Fruit fly (Drosophila melanogaster) whole organism, embryonic: Measurements from ENCODE around the gene CG2617.
A peak's percentile ranks its signal among the peaks of the same experiment; 100 is the strongest.

ENCODE experiments used
- Atf3 ChIP-seq: fragments of 200-800 bp; sonication (Bioruptor generic); optimal IDR thresholded peaks from 3 replicates; lab custom pipeline; 2016; ENCODE audit warnings: missing biosample characterization, missing genetic modification characterization
- CG11560 ChIP-seq: fragments of 200-800 bp; sonication (Bioruptor generic); IDR thresholded peaks from 3 replicates; pipeline ENCODE4 v1.3.6; 2022; ENCODE audit warnings: missing biosample characterization, missing genetic modification characterization
- CG12236 ChIP-seq: fragments of 200-800 bp; sonication (Bioruptor generic); optimal IDR thresholded peaks from 2 replicates; lab custom pipeline; 2016; ENCODE audit warnings: missing biosample characterization, missing genetic modification characterization
- CG13775 ChIP-seq: fragments of 200-800 bp; sonication (Bioruptor generic); optimal IDR thresholded peaks from 3 replicates; lab custom pipeline; 2017; ENCODE audit warnings: missing biosample characterization, mild to moderate bottlenecking, missing genetic modification characterization
- CG14860 ChIP-seq: fragments of 200-800 bp; sonication (Bioruptor generic); IDR thresholded peaks from 3 replicates; pipeline ENCODE4 v1.3.6; 2022; ENCODE audit warnings: missing biosample characterization, missing genetic modification characterization; ENCODE audit not compliant: partially characterized antibody
- CG15011 ChIP-seq: fragments of 200-800 bp; sonication (Bioruptor generic); optimal IDR thresholded peaks from 3 replicates; lab custom pipeline; 2018; ENCODE audit warnings: missing biosample characterization, mild to moderate bottlenecking, missing genetic modification characterization
- CG16815 ChIP-seq: fragments of 200-800 bp; sonication (Bioruptor generic); optimal IDR thresholded peaks from 3 replicates; lab custom pipeline; 2017; ENCODE audit warnings: missing biosample characterization, mild to moderate bottlenecking, missing genetic modification characterization
- CG2678 ChIP-seq: fragments of 200-800 bp; sonication (Bioruptor generic); optimal IDR thresholded peaks from 3 replicates; lab custom pipeline; 2019; ENCODE audit warnings: missing biosample characterization, mild to moderate bottlenecking, missing genetic modification characterization, moderate library complexity
- CG30431 ChIP-seq: fragments of 200-800 bp; sonication (Bioruptor generic); optimal IDR thresholded peaks from 2 replicates; lab custom pipeline; 2017; ENCODE audit warnings: missing biosample characterization, missing genetic modification characterization
- CG32772 ChIP-seq: fragments of 200-800 bp; sonication (Bioruptor generic); IDR thresholded peaks from 2 replicates; pipeline ENCODE4 v1.3.6; 2022; ENCODE audit warnings: missing biosample characterization, missing genetic modification characterization
- CG3838 ChIP-seq: fragments of 200-800 bp; sonication (Bioruptor generic); optimal IDR thresholded peaks from 3 replicates; lab custom pipeline; 2016; ENCODE audit warnings: missing biosample characterization, missing genetic modification characterization
- CG3847 ChIP-seq: fragments of 200-800 bp; sonication (Bioruptor generic); IDR thresholded peaks from 2 replicates; pipeline ENCODE4 v1.3.6; 2022; ENCODE audit warnings: missing biosample characterization, missing genetic modification characterization
- CG42726 ChIP-seq: fragments of 200-800 bp; sonication (Bioruptor generic); IDR thresholded peaks from 2 replicates; pipeline ENCODE4 v1.3.6; 2022; ENCODE audit warnings: missing biosample characterization, missing genetic modification characterization; ENCODE audit not compliant: partially characterized antibody
- CG4328 ChIP-seq: fragments of 200-800 bp; sonication (Bioruptor generic); optimal IDR thresholded peaks from 3 replicates; lab custom pipeline; 2017; ENCODE audit warnings: missing biosample characterization, missing genetic modification reagents, missing genetic modification characterization
- CG9797 ChIP-seq: fragments of 200-800 bp; sonication (Bioruptor generic); optimal IDR thresholded peaks from 3 replicates; lab custom pipeline; 2018; ENCODE audit warnings: missing biosample characterization, mild to moderate bottlenecking, missing genetic modification characterization
- CG9932 ChIP-seq: fragments of 200-800 bp; sonication (Bioruptor generic); IDR thresholded peaks from 2 replicates; pipeline ENCODE4 v1.3.6; 2022; ENCODE audit warnings: missing biosample characterization, missing genetic modification characterization
- Dad ChIP-seq: fragments of 200-800 bp; sonication (Bioruptor generic); optimal IDR thresholded peaks from 3 replicates; lab custom pipeline; 2016; ENCODE audit warnings: missing biosample characterization, missing genetic modification characterization
- Dll ChIP-seq: fragments of 200-800 bp; sonication (Bioruptor generic); IDR thresholded peaks from 4 replicates; pipeline ENCODE4 v1.3.6; 2022; ENCODE audit warnings: missing biosample characterization, missing genetic modification characterization; ENCODE audit not compliant: partially characterized antibody
- Doc3 ChIP-seq: fragments of 200-800 bp; sonication (Bioruptor generic); IDR thresholded peaks from 3 replicates; pipeline ENCODE4 v1.3.6; 2022; ENCODE audit warnings: missing biosample characterization, missing genetic modification characterization; ENCODE audit not compliant: partially characterized antibody
- Dref ChIP-seq: fragments of 200-800 bp; sonication (Bioruptor generic); IDR thresholded peaks from 2 replicates; pipeline ENCODE4 v1.3.6; 2022; ENCODE audit warnings: missing biosample characterization, missing genetic modification characterization
- Ets65A ChIP-seq: fragments of 200-800 bp; sonication (Bioruptor generic); peaks from one replicate; lab custom pipeline; 2016; ENCODE audit warnings: missing biosample characterization, missing genetic modification characterization
- Kr ChIP-seq: fragments of 200-800 bp; sonication (Bioruptor generic); optimal IDR thresholded peaks from 2 replicates; lab custom pipeline; 2017; ENCODE audit warnings: missing biosample characterization, mild to moderate bottlenecking, missing genetic modification characterization
- MBD-R2 ChIP-seq: fragments of 200-800 bp; sonication (Bioruptor generic); IDR thresholded peaks from 2 replicates; pipeline ENCODE4 v1.3.6; 2022; ENCODE audit warnings: missing biosample characterization, missing genetic modification characterization
- Ravus ChIP-seq: fragments of 200-800 bp; sonication (Bioruptor generic); IDR thresholded peaks from 2 replicates; pipeline ENCODE4 v1.3.6; 2022; ENCODE audit warnings: missing biosample characterization, missing genetic modification characterization
- Rx ChIP-seq: fragments of 200-800 bp; sonication (Bioruptor generic); IDR thresholded peaks from 2 replicates; pipeline ENCODE4 v1.3.6; 2022; ENCODE audit warnings: missing biosample characterization, missing genetic modification characterization
- Sry-δ ChIP-seq: fragments of 200-800 bp; sonication (Bioruptor generic); optimal IDR thresholded peaks from 2 replicates; lab custom pipeline; 2016; ENCODE audit warnings: missing biosample characterization, missing genetic modification characterization
- YL-1 ChIP-seq: fragments of 200-800 bp; sonication (Bioruptor generic); optimal IDR thresholded peaks from 3 replicates; lab custom pipeline; 2017; ENCODE audit warnings: missing biosample characterization, mild to moderate bottlenecking, missing genetic modification characterization
- al ChIP-seq: fragments of 200-800 bp; sonication (Bioruptor generic); IDR thresholded peaks from 2 replicates; pipeline ENCODE4 v1.3.6; 2022; ENCODE audit warnings: missing biosample characterization, missing genetic modification characterization
- amos ChIP-seq: fragments of 200-800 bp; sonication (Bioruptor generic); IDR thresholded peaks from 2 replicates; pipeline ENCODE4 v1.3.6; 2022; ENCODE audit warnings: missing biosample characterization, missing genetic modification characterization; ENCODE audit not compliant: partially characterized antibody
- ase ChIP-seq: fragments of 200-800 bp; sonication (Bioruptor generic); IDR thresholded peaks from 3 replicates; pipeline ENCODE4 v1.3.6; 2022; ENCODE audit warnings: missing biosample characterization, missing genetic modification characterization
- bcd ChIP-seq: fragments of 200-800 bp; sonication (Bioruptor generic); optimal IDR thresholded peaks from 2 replicates; lab custom pipeline; 2017; ENCODE audit warnings: missing biosample characterization, mild to moderate bottlenecking, missing genetic modification characterization
- br ChIP-seq: fragments of >200 bp; optimal IDR thresholded peaks from 2 replicates; lab custom pipeline; 2017
- cas ChIP-seq: fragments of 200-800 bp; sonication (Bioruptor generic); IDR thresholded peaks from 2 replicates; pipeline ENCODE4 v1.3.6; 2022; ENCODE audit warnings: missing biosample characterization, missing genetic modification characterization
- chif ChIP-seq, 2 experiments: fragments of 200-800 bp; sonication (Bioruptor generic); optimal IDR thresholded peaks; 3 replicates each; lab custom pipeline; 2016; ENCODE audit warnings: missing biosample characterization in 2 of 2, missing genetic modification characterization in 2 of 2
- dm ChIP-seq: fragments of 200-800 bp; sonication (Bioruptor generic); optimal IDR thresholded peaks from 3 replicates; lab custom pipeline; 2016; ENCODE audit warnings: missing biosample characterization, missing genetic modification characterization
- dmrt99B ChIP-seq: fragments of 200-800 bp; sonication (Bioruptor generic); optimal IDR thresholded peaks from 2 replicates; lab custom pipeline; 2018; ENCODE audit warnings: missing biosample characterization, mild to moderate bottlenecking, missing genetic modification characterization, moderate library complexity
- emc ChIP-seq: fragments of 200-800 bp; sonication (Bioruptor generic); optimal IDR thresholded peaks from 2 replicates; lab custom pipeline; 2016; ENCODE audit warnings: missing biosample characterization, missing genetic modification characterization
- eyg ChIP-seq: fragments of 200-800 bp; sonication (Bioruptor generic); optimal IDR thresholded peaks from 3 replicates; lab custom pipeline; 2016; ENCODE audit warnings: missing biosample characterization, missing genetic modification characterization
- fd96Cb ChIP-seq: fragments of 200-800 bp; sonication (Bioruptor generic); optimal IDR thresholded peaks from 2 replicates; lab custom pipeline; 2018; ENCODE audit warnings: missing biosample characterization, mild to moderate bottlenecking, missing genetic modification characterization, moderate library complexity
- grau ChIP-seq: fragments of 200-800 bp; optimal IDR thresholded peaks from 3 replicates; lab custom pipeline; 2019; ENCODE audit warnings: missing biosample characterization, mild to moderate bottlenecking, missing genetic modification characterization, moderate library complexity
- insv ChIP-seq, 2 experiments: fragments of 200-800 bp; sonication (Bioruptor generic); optimal IDR thresholded peaks; 3 replicates each; lab custom pipeline; 2016 to 2018; ENCODE audit warnings: missing biosample characterization in 2 of 2, missing genetic modification characterization in 2 of 2
- jumu ChIP-seq: fragments of 200-800 bp; sonication (Bioruptor generic); optimal IDR thresholded peaks from 3 replicates; lab custom pipeline; 2016; ENCODE audit warnings: missing biosample characterization, missing genetic modification characterization
- kah ChIP-seq: fragments of 200-800 bp; sonication (Bioruptor generic); optimal IDR thresholded peaks from 2 replicates; lab custom pipeline; 2018; ENCODE audit warnings: missing biosample characterization, mild to moderate bottlenecking, missing genetic modification characterization
- nerfin-1 ChIP-seq: fragments of 200-800 bp; sonication (Bioruptor generic); optimal IDR thresholded peaks from 3 replicates; lab custom pipeline; 2019; ENCODE audit warnings: missing biosample characterization, mild to moderate bottlenecking, missing genetic modification characterization, moderate library complexity
- pnt ChIP-seq: fragments of 200-800 bp; sonication (Bioruptor generic); optimal IDR thresholded peaks from 3 replicates; lab custom pipeline; 2016; ENCODE audit warnings: missing biosample characterization, missing genetic modification characterization
- psq ChIP-seq: fragments of 200-800 bp; sonication (Bioruptor generic); optimal IDR thresholded peaks from 2 replicates; lab custom pipeline; 2017; ENCODE audit warnings: missing biosample characterization, missing genetic modification characterization
- pzg ChIP-seq: fragments of 200-800 bp; sonication (Bioruptor generic); optimal IDR thresholded peaks from 3 replicates; lab custom pipeline; 2018; ENCODE audit warnings: missing biosample characterization, mild to moderate bottlenecking, missing genetic modification characterization, moderate library complexity
- scrt ChIP-seq: fragments of 200-800 bp; sonication (Bioruptor generic); optimal IDR thresholded peaks from 2 replicates; lab custom pipeline; 2018; ENCODE audit warnings: missing biosample characterization, mild to moderate bottlenecking, missing genetic modification characterization, moderate library complexity
- sug ChIP-seq: fragments of 200-800 bp; optimal IDR thresholded peaks from 2 replicates; lab custom pipeline; 2019; ENCODE audit warnings: missing biosample characterization, mild to moderate bottlenecking, missing genetic modification characterization, moderate library complexity
- trh ChIP-seq: fragments of 200-800 bp; sonication (Bioruptor generic); optimal IDR thresholded peaks from 2 replicates; lab custom pipeline; 2016; ENCODE audit warnings: missing biosample characterization, missing genetic modification characterization
- vfl ChIP-seq: fragments of 200-800 bp; sonication (Bioruptor generic); optimal IDR thresholded peaks from 2 replicates; lab custom pipeline; 2016; ENCODE audit warnings: missing biosample characterization, missing genetic modification characterization
- yki ChIP-seq: fragments of >200 bp; optimal IDR thresholded peaks from 3 replicates; lab custom pipeline; 2018

Gene CG2617

dm6 chr2L:20656110-20656509, 26.1 kb upstream of the CG2617 start, which contains the start of the genes brun and CG2614 (continued):
- TF ChIP-seq kah (GFP tag; lab: Kevin White, UChicago) (no peak), CG3847 (GFP tag; lab: Robert Waterston, UW) (peak; percentile 85), CG14860 (GFP tag; lab: Robert Waterston, UW) (peak; percentile 81; the same call in 2 of the 3 replicates), CG15011 (GFP tag; lab: Kevin White, UChicago) (no peak), trh (peak; percentile 31), pnt (GFP tag; lab: Kevin White, UChicago) (peak; percentile 72), Sry-δ (GFP tag; lab: Kevin White, UChicago) (peak; percentile 92), Atf3 (GFP tag; lab: Kevin White, UChicago) (peak; percentile 60), CG3838 (GFP tag; lab: Kevin White, UChicago) (peak; percentile 24), insv (GFP tag; optimal IDR thresholded peaks at IDR 0.05; lab: Kevin White, UChicago) (peak in 1 of 2 experiments; percentile 81), cas (peak; percentile 66; the same call in 1 of the 2 replicates), emc (GFP tag; lab: Kevin White, UChicago) (peak; percentile 54), CG9932 (peak; percentile 88), CG32772 (GFP tag; lab: Robert Waterston, UW) (peak; percentile 78; the same call in 1 of the 2 replicates), ase (GFP tag; lab: Robert Waterston, UW) (peak; percentile 46; the same call in 1 of the 3 replicates), grau (tag; lab: Kevin White, UChicago) (peak; percentile 63), Dll (peak; percentile 95), Ets65A (GFP tag; lab: Kevin White, UChicago) (peak; percentile 97), dmrt99B (no peak), chif (GFP tag; optimal IDR thresholded peaks at IDR 0.05; lab: Kevin White, UChicago) (peak; percentile 23 to 72), CG13775 (GFP tag; lab: Kevin White, UChicago) (peak; percentile 84), yki (lab: Kevin White, UChicago) (no peak), pzg (GFP tag; lab: Kevin White, UChicago) (peak; percentile 79), nerfin-1 (tag; lab: Kevin White, UChicago) (no peak), CG42726 (GFP tag; lab: Robert Waterston, UW) (no peak), jumu (GFP tag; lab: Kevin White, UChicago) (peak; percentile 82), dm (GFP tag; lab: Kevin White, UChicago) (peak; percentile 79), CG4328 (peak; percentile 24), CG12236 (GFP tag; lab: Kevin White, UChicago) (no peak), Rx (GFP tag; lab: Robert Waterston, UW) (no peak), Doc3 (GFP tag; lab: Robert Waterston, UW) (peak; percentile 91), Ravus (GFP tag; lab: Robert Waterston, UW) (0 out of 2 replicates have a peak, but pooled peaks have one; percentile 5), CG9797 (GFP tag; lab: Kevin White, UChicago) (peak; percentile 93), psq (GFP tag; lab: Kevin White, UChicago) (peak; percentile 11), YL-1 (GFP tag; lab: Kevin White, UChicago) (peak; percentile 85), bcd (GFP tag; lab: Kevin White, UChicago) (no peak), Dref (GFP tag; lab: Robert Waterston, UW) (peak; percentile 58; the same call in 1 of the 2 replicates), al (GFP tag; lab: Robert Waterston, UW) (peak; percentile 74), scrt (peak; percentile 69), br (lab: Kevin White, UChicago) (no peak), MBD-R2 (GFP tag; lab: Robert Waterston, UW) (peak; percentile 96), eyg (peak; percentile 41), amos (GFP tag; lab: Robert Waterston, UW) (peak; percentile 82), CG16815 (GFP tag; lab: Kevin White, UChicago) (peak; percentile 38), CG11560 (peak; percentile 66), sug (tag; lab: Kevin White, UChicago) (no peak), vfl (GFP tag; lab: Kevin White, UChicago) (peak; percentile 78), Kr (GFP tag; lab: Kevin White, UChicago) (no peak), CG30431 (GFP tag; lab: Kevin White, UChicago) (no peak), fd96Cb (tag; lab: Kevin White, UChicago) (no peak), Dad (peak; percentile 74), CG2678 (no peak)
